Worm (Caenorhabditis elegans) whole organism, late embryonic: ENCODE results near the gene nas-16.

Experiments
- ama-1 ChIP-seq: fragments of 150-350 bp; optimal IDR thresholded peaks from 2 replicates; lab custom pipeline; 2014
- ceh-30 ChIP-seq: fragments of 150-350 bp; optimal IDR thresholded peaks from 2 replicates; lab custom pipeline; 2014; ENCODE audit warnings: missing biosample characterization, missing genetic modification characterization
- dmd-4 ChIP-seq: sonication (generic microtip); optimal IDR thresholded peaks from 2 replicates; lab custom pipeline; 2016; ENCODE audit warnings: borderline replicate concordance, missing genetic modification characterization, missing compliant biosample characterization
- elt-2 ChIP-seq: sonication (generic microtip); optimal IDR thresholded peaks from 2 replicates; lab custom pipeline; 2016; ENCODE audit warnings: missing genetic modification reagents, missing genetic modification characterization, missing compliant biosample characterization
- hlh-13 ChIP-seq: fragments of 200-800 bp; sonication (Bioruptor generic); optimal IDR thresholded peaks from 2 replicates; lab custom pipeline; 2018; ENCODE audit warnings: mild to moderate bottlenecking, missing genetic modification characterization, missing compliant biosample characterization
- lim-6 ChIP-seq: sonication (generic microtip); optimal IDR thresholded peaks from 2 replicates; lab custom pipeline; 2016; ENCODE audit warnings: missing genetic modification characterization, missing compliant biosample characterization
- nfya-1 ChIP-seq: sonication (generic microtip); optimal IDR thresholded peaks from 2 replicates; lab custom pipeline; 2017; ENCODE audit warnings: missing genetic modification characterization, mild to moderate bottlenecking, missing compliant biosample characterization, antibody characterized with exemption, moderate library complexity
- npax-4 ChIP-seq: sonication (generic microtip); optimal IDR thresholded peaks from 2 replicates; lab custom pipeline; 2016; ENCODE audit warnings: missing genetic modification characterization, missing compliant biosample characterization
- pha-4 ChIP-seq: fragments of 150-350 bp; optimal IDR thresholded peaks from 2 replicates; lab custom pipeline; 2018; ENCODE audit warnings: missing biosample characterization, missing genetic modification reagents, missing genetic modification characterization
- ref-2 ChIP-seq: sonication (generic microtip); optimal IDR thresholded peaks from 2 replicates; lab custom pipeline; 2016; ENCODE audit warnings: missing genetic modification characterization, missing compliant biosample characterization
- sox-4 ChIP-seq: sonication (generic microtip); optimal IDR thresholded peaks from 2 replicates; lab custom pipeline; 2017; ENCODE audit warnings: mild to moderate bottlenecking, missing genetic modification characterization, inconsistent platforms, missing compliant biosample characterization
- unc-55 ChIP-seq: sonication (generic microtip); optimal IDR thresholded peaks from 2 replicates; lab custom pipeline; 2017; ENCODE audit warnings: missing biosample characterization, missing genetic modification reagents, missing genetic modification characterization

ce11 chrV:11439202-11439601, 47.1 kb downstream of the nas-16 start:
- no peak for TF ChIP-seq elt-2 (tag; lab: Kevin White, UChicago)
- no peak for TF ChIP-seq hlh-13
- TF ChIP-seq nfya-1 (tag; lab: Kevin White, UChicago), result no peak
- no peak for TF ChIP-seq sox-4 (tag; lab: Kevin White, UChicago)
- no peak for TF ChIP-seq pha-4 (tag; lab: Kevin White, UChicago)
- TF ChIP-seq dmd-4 (tag; lab: Kevin White, UChicago), result no peak
- TF ChIP-seq ama-1, result no peak
- TF ChIP-seq ref-2 (tag; lab: Kevin White, UChicago), result no peak
- TF ChIP-seq lim-6, result no peak
- TF ChIP-seq ceh-30 (tag; lab: Kevin White, UChicago), result no peak
- TF ChIP-seq unc-55 (GFP tag; lab: Kevin White, UChicago), result no peak
- no peak for TF ChIP-seq npax-4 (tag; lab: Kevin White, UChicago)
